Fruit fly (Drosophila melanogaster): ENCODE measurements around the gene Pkg21D.

DNA sequence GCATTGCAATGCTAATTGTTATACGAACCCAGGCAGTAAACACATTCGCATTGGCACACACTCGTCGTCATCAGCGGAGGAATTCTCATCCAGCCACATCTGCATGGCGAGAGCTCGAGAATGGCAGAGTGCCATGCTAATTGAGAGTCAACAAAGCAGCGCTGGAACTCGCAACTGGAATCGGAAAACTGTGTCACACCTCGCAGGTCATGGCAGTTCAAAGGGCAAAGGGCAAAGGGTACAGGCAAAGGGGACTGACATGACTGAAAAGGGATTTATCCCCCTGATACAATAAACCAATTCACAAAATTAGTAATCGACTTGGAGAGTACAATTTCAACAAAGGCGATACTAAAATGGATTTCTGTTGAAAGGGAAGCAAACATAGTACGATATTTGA lies 49.4 kb upstream of the Pkg21D start:
- TF ChIP-seq Pif1A (GFP tag; optimal IDR thresholded peaks at IDR 0.05) (no peak), rn (GFP tag; IDR thresholded peaks at IDR 0.05) (no peak), EcR (GFP tag; optimal IDR thresholded peaks at IDR 0.05) (peak; percentile 69), CG4496 (GFP tag; IDR thresholded peaks at IDR 0.05) (no peak), Snoo (tag; optimal IDR thresholded peaks at IDR 0.05) (no peak), fd96Ca (GFP tag; IDR thresholded peaks at IDR 0.05) (no peak)

All from whole organism, pupa.